Fruit fly (Drosophila melanogaster): ENCODE measurements around the gene Rpn13R.

The Rpn13R gene

dm6 chrX:5083647-5084096 is 48.0 kb upstream of the Rpn13R start (continued):
- TF ChIP-seq BtbVII (GFP tag; optimal IDR thresholded peaks at IDR 0.05) (peak; percentile 93), dan (GFP tag; IDR thresholded peaks at IDR 0.05) (peak; percentile 92), CG18599 (GFP tag; optimal IDR thresholded peaks at IDR 0.05) (peak; percentile 98), CG4854 (GFP tag; optimal IDR thresholded peaks at IDR 0.05) (peak; percentile 91), D19A (tag; optimal IDR thresholded peaks at IDR 0.05) (peak; percentile 78), HLHmδ (GFP tag; optimal IDR thresholded peaks at IDR 0.05) (peak; percentile 32), her (GFP tag; optimal IDR thresholded peaks at IDR 0.05) (peak; percentile 87), Oli (tag; optimal IDR thresholded peaks at IDR 0.05) (peak; percentile 92)

dm6 chrX:5084146-5085085 is 47.3 kb upstream of the Rpn13R start, which contains the start of gene CG32767:
TSS of gene CG32767 (minus strand) at chrX:5084768.
- peak; percentile 55 for TF ChIP-seq lilli (GFP tag; optimal IDR thresholded peaks at IDR 0.05)
- peak; percentile 92 for TF ChIP-seq Dref (GFP tag; IDR thresholded peaks at IDR 0.05)
- no peak for TF ChIP-seq Kr (GFP tag; optimal IDR thresholded peaks at IDR 0.05)
- peak; percentile 93 for TF ChIP-seq inv (GFP tag; IDR thresholded peaks at IDR 0.05; ENCODE audit: partially characterized antibody)
- no peak for TF ChIP-seq CG10979 (tag; optimal IDR thresholded peaks at IDR 0.05)
- TF ChIP-seq Atf-2 (GFP tag; optimal IDR thresholded peaks at IDR 0.05): peak; percentile 21
- no peak for TF ChIP-seq CG7786 (GFP tag; optimal IDR thresholded peaks at IDR 0.05)
- no peak for TF ChIP-seq corto (GFP tag; optimal IDR thresholded peaks at IDR 0.05)
- TF ChIP-seq Trl (optimal IDR thresholded peaks at IDR 0.05): peak; percentile 23 to 81
- no peak for TF ChIP-seq Trl (GFP tag; optimal IDR thresholded peaks at IDR 0.05)
- peak; percentile 22 for TF ChIP-seq NC2β (GFP tag; optimal IDR thresholded peaks at IDR 0.05)
- no peak for TF ChIP-seq lbe (GFP tag; optimal IDR thresholded peaks at IDR 0.05)
- TF ChIP-seq CG4617 (GFP tag; optimal IDR thresholded peaks at IDR 0.05; ENCODE audit: borderline replicate concordance): peak; percentile 79
- peak; percentile 53 for TF ChIP-seq Hmr (GFP tag; optimal IDR thresholded peaks at IDR 0.05)
- peak in 1 of 2 experiments; percentile 26 for TF ChIP-seq Pdp1 (GFP tag; optimal IDR thresholded peaks at IDR 0.05)
- TF ChIP-seq emc (GFP tag; optimal IDR thresholded peaks at IDR 0.05): peak; percentile 41
- TF ChIP-seq tx (GFP tag; optimal IDR thresholded peaks at IDR 0.05): peak; percentile 2
- TF ChIP-seq CG7963 (GFP tag; IDR thresholded peaks at IDR 0.05; ENCODE audit: partially characterized antibody): peak; percentile 87
- TF ChIP-seq Sry-δ (GFP tag; optimal IDR thresholded peaks at IDR 0.05): peak; percentile 96
- peak; percentile 92 for TF ChIP-seq pzg (GFP tag; optimal IDR thresholded peaks at IDR 0.05)
- no peak for TF ChIP-seq CG7556 (GFP tag; optimal IDR thresholded peaks at IDR 0.05)
- TF ChIP-seq zen2 (GFP tag; IDR thresholded peaks at IDR 0.05; ENCODE audit: partially characterized antibody): peak; percentile 51; the same call in 2 of the 3 replicates
- TF ChIP-seq ham (GFP tag; IDR thresholded peaks at IDR 0.05): no peak
- peak; percentile 53; the same call in 1 of the 2 replicates for TF ChIP-seq NFAT (GFP tag; IDR thresholded peaks at IDR 0.05)
- TF ChIP-seq Side (GFP tag; optimal IDR thresholded peaks at IDR 0.05): peak; percentile 12
- no peak for TF ChIP-seq grn (GFP tag; optimal IDR thresholded peaks at IDR 0.05)
- TF ChIP-seq CG6813 (GFP tag; optimal IDR thresholded peaks at IDR 0.05): peak; percentile 21
- TF ChIP-seq fd96Cb (tag; optimal IDR thresholded peaks at IDR 0.05): no peak
- peak; percentile 93 for TF ChIP-seq CG16813 (GFP tag; IDR thresholded peaks at IDR 0.05; ENCODE audit: partially characterized antibody)
- TF ChIP-seq Dek (tag; optimal IDR thresholded peaks at IDR 0.05): peak; percentile 66
- no peak for TF ChIP-seq cas (GFP tag; IDR thresholded peaks at IDR 0.05)
- TF ChIP-seq Fer2 (tag; optimal IDR thresholded peaks at IDR 0.05): no peak
- 0 out of 3 replicates have a peak, but pooled peaks have one; percentile 41 for TF ChIP-seq ci (GFP tag; IDR thresholded peaks at IDR 0.05)
- TF ChIP-seq CG30403 (GFP tag; optimal IDR thresholded peaks at IDR 0.05): peak; percentile 7
- no peak for TF ChIP-seq CG7745 (tag; optimal IDR thresholded peaks at IDR 0.05)
- TF ChIP-seq dati (GFP tag; IDR thresholded peaks at IDR 0.05): no peak
- peak; percentile 79 for TF ChIP-seq CG34224 (GFP tag; IDR thresholded peaks at IDR 0.05; ENCODE audit: partially characterized antibody)
- TF ChIP-seq CG2129 (GFP tag; IDR thresholded peaks at IDR 0.05; ENCODE audit: partially characterized antibody): peak; percentile 79
